Worm (Caenorhabditis elegans) whole organism, young adult: ENCODE measurements around the gene dmsr-6.

Experiments
- B0019.2 ChIP-seq: fragments of 200-800 bp; sonication (Bioruptor generic); conservative IDR thresholded peaks from 2 replicates; pipeline ENCODE4 v1.3.6; 2022; ENCODE audit warnings: missing genetic modification reagents, missing genetic modification characterization, missing compliant biosample characterization
- B0035.1 ChIP-seq: sonication (generic microtip); optimal IDR thresholded peaks from 2 replicates; lab custom pipeline; 2016; ENCODE audit warnings: missing genetic modification characterization, mild to moderate bottlenecking, missing compliant biosample characterization, missing genotype, missing genetic modification reagents
- B0261.1 ChIP-seq: sonication (generic microtip); optimal IDR thresholded peaks from 2 replicates; lab custom pipeline; 2016; ENCODE audit warnings: mild to moderate bottlenecking, missing genetic modification characterization, moderate library complexity, missing compliant biosample characterization
- F33H1.4 ChIP-seq: fragments of 200-800 bp; sonication (Bioruptor generic); IDR thresholded peaks from 2 replicates; pipeline ENCODE4 v1.3.6; 2022; ENCODE audit warnings: missing genetic modification reagents, missing genetic modification characterization, missing compliant biosample characterization
- F39B2.1 ChIP-seq: fragments of 200-800 bp; sonication (Bioruptor generic); IDR thresholded peaks from 2 replicates; pipeline ENCODE4 v1.3.6; 2022; ENCODE audit warnings: missing genetic modification reagents, missing genetic modification characterization, missing compliant biosample characterization
- Y53F4B.3 ChIP-seq: fragments of 200-800 bp; sonication (Bioruptor generic); IDR thresholded peaks from 2 replicates; pipeline ENCODE4 v1.3.6; 2022; ENCODE audit warnings: missing genetic modification reagents, missing genetic modification characterization, missing compliant biosample characterization
- Y79H2A.3 ChIP-seq: fragments of 200-800 bp; sonication (Bioruptor generic); conservative IDR thresholded peaks from 2 replicates; pipeline ENCODE4 v1.3.6; 2022; ENCODE audit warnings: missing genetic modification reagents, missing genetic modification characterization, missing compliant biosample characterization
- ZK185.1 ChIP-seq: sonication (generic microtip); optimal IDR thresholded peaks from 2 replicates; lab custom pipeline; 2016; ENCODE audit warnings: mild to moderate bottlenecking, missing genetic modification characterization, missing compliant biosample characterization; ENCODE audit not compliant: poor library complexity, severe bottlenecking
- ama-1 ChIP-seq, 3 experiments: fragments of 150-350 bp in 1 of 3; sonication (generic microtip) in 2 of 3; optimal IDR thresholded peaks; 2 replicates each; lab custom pipeline; 2014 to 2018; ENCODE audit warnings: missing biosample characterization in 2 of 3, missing genetic modification characterization in 2 of 3, missing genetic modification reagents in 2 of 3
- aptf-3 ChIP-seq: fragments of 200-800 bp; sonication (Bioruptor generic); IDR thresholded peaks from 2 replicates; pipeline ENCODE4 v1.3.6; 2022; ENCODE audit warnings: missing genetic modification characterization, missing compliant biosample characterization
- atf-7 ChIP-seq: sonication (generic microtip); optimal IDR thresholded peaks from 2 replicates; lab custom pipeline; 2017; ENCODE audit warnings: mild to moderate bottlenecking, missing genetic modification characterization, missing compliant biosample characterization
- athp-1 ChIP-seq: sonication (generic microtip); optimal IDR thresholded peaks from 2 replicates; lab custom pipeline; 2017; ENCODE audit warnings: mild to moderate bottlenecking, missing genetic modification characterization, missing compliant biosample characterization
- attf-3 ChIP-seq: fragments of 200-800 bp; sonication (Bioruptor generic); conservative IDR thresholded peaks from 2 replicates; pipeline ENCODE4 v1.3.6; 2022; ENCODE audit warnings: missing genetic modification reagents, missing genetic modification characterization, missing compliant biosample characterization
- attf-5 ChIP-seq: fragments of 200-800 bp; sonication (Bioruptor generic); optimal IDR thresholded peaks from 2 replicates; lab custom pipeline; 2018; ENCODE audit warnings: mild to moderate bottlenecking, missing genetic modification characterization, missing compliant biosample characterization
- cebp-2 ChIP-seq: fragments of 200-800 bp; sonication (Bioruptor generic); IDR thresholded peaks from 2 replicates; pipeline ENCODE4 v1.3.6; 2022; ENCODE audit warnings: missing genetic modification characterization, missing compliant biosample characterization
- ceh-79 ChIP-seq: sonication (generic microtip); optimal IDR thresholded peaks from 2 replicates; lab custom pipeline; 2017; ENCODE audit warnings: mild to moderate bottlenecking, missing genetic modification characterization, missing compliant biosample characterization
- ceh-91 ChIP-seq: fragments of 200-800 bp; sonication (Bioruptor generic); IDR thresholded peaks from 2 replicates; pipeline ENCODE4 v1.3.6; 2022; ENCODE audit warnings: missing genetic modification reagents, missing genetic modification characterization, missing compliant biosample characterization
- chd-7 ChIP-seq: sonication (generic microtip); optimal IDR thresholded peaks from 2 replicates; lab custom pipeline; 2016; ENCODE audit warnings: mild to moderate bottlenecking, missing genetic modification characterization, moderate library complexity, missing compliant biosample characterization
- die-1 ChIP-seq: sonication (generic microtip); optimal IDR thresholded peaks from 2 replicates; lab custom pipeline; 2016; ENCODE audit warnings: missing genotype, mild to moderate bottlenecking, missing genetic modification characterization, missing compliant biosample characterization
- efl-1 ChIP-seq: fragments of 150-350 bp; optimal IDR thresholded peaks from 2 replicates; lab custom pipeline; 2014; ENCODE audit warnings: missing biosample characterization, missing genetic modification reagents, missing genetic modification characterization
- egl-18 ChIP-seq: fragments of 200-800 bp; sonication (Bioruptor generic); IDR thresholded peaks from 2 replicates; pipeline ENCODE4 v1.3.6; 2022; ENCODE audit warnings: missing genetic modification reagents, missing genetic modification characterization, missing compliant biosample characterization
- egl-44 ChIP-seq: fragments of 200-800 bp; sonication (Bioruptor generic); IDR thresholded peaks from 2 replicates; pipeline ENCODE4 v1.3.6; 2022; ENCODE audit warnings: missing genetic modification reagents, missing genetic modification characterization, missing compliant biosample characterization
- hlh-12 ChIP-seq: sonication (generic microtip); optimal IDR thresholded peaks from 2 replicates; lab custom pipeline; 2016; ENCODE audit warnings: missing genetic modification characterization, missing compliant biosample characterization
- hmg-1.2 ChIP-seq: fragments of 200-800 bp; sonication (Bioruptor generic); IDR thresholded peaks from 2 replicates; pipeline ENCODE4 v1.3.6; 2022; ENCODE audit warnings: missing genetic modification reagents, missing genetic modification characterization, missing compliant biosample characterization
- let-526 ChIP-seq: fragments of 200-800 bp; sonication (Bioruptor generic); IDR thresholded peaks from 2 replicates; pipeline ENCODE4 v1.3.6; 2022; ENCODE audit warnings: missing genetic modification reagents, missing genetic modification characterization, missing compliant biosample characterization
- lin-35 ChIP-seq, 3 experiments: fragments of 150-350 bp in 2 of 3; sonication (generic microtip) in 1 of 3; optimal IDR thresholded peaks; 2 replicates each; lab custom pipeline; 2014 to 2018; ENCODE audit warnings: missing biosample characterization in 3 of 3, missing genetic modification characterization in 3 of 3, missing genetic modification reagents in 3 of 3
- lin-40 ChIP-seq: sonication (generic microtip); optimal IDR thresholded peaks from 2 replicates; lab custom pipeline; 2016; ENCODE audit warnings: missing genetic modification characterization, mild to moderate bottlenecking, missing compliant biosample characterization, missing genotype, missing genetic modification reagents
- lsy-27 ChIP-seq: sonication (generic microtip); optimal IDR thresholded peaks from 2 replicates; lab custom pipeline; 2017; ENCODE audit warnings: missing genetic modification characterization, mild to moderate bottlenecking, missing compliant biosample characterization, antibody characterized with exemption, missing genotype, borderline replicate concordance; ENCODE audit not compliant: insufficient read depth
- mel-28 ChIP-seq: sonication (generic microtip); optimal IDR thresholded peaks from 2 replicates; lab custom pipeline; 2016; ENCODE audit warnings: borderline replicate concordance, mild to moderate bottlenecking, missing genetic modification characterization, missing compliant biosample characterization
- nhr-120 ChIP-seq: fragments of 200-800 bp; sonication (Bioruptor generic); IDR thresholded peaks from 2 replicates; pipeline ENCODE4 v1.3.6; 2022; ENCODE audit warnings: missing genetic modification characterization, missing compliant biosample characterization
- pbrm-1 ChIP-seq: fragments of 200-800 bp; sonication (Bioruptor generic); IDR thresholded peaks from 2 replicates; pipeline ENCODE4 v1.3.6; 2022; ENCODE audit warnings: missing genetic modification reagents, missing genetic modification characterization, missing compliant biosample characterization
- pha-4 ChIP-seq: fragments of 150-350 bp; sonication (generic microtip); optimal IDR thresholded peaks from 2 replicates; lab custom pipeline; 2014; ENCODE audit warnings: missing biosample characterization, missing genetic modification reagents, missing genetic modification characterization
- rcor-1 ChIP-seq: fragments of 200-800 bp; sonication (Bioruptor generic); IDR thresholded peaks from 2 replicates; pipeline ENCODE4 v1.3.6; 2022; ENCODE audit warnings: missing genetic modification reagents, missing genetic modification characterization, missing compliant biosample characterization
- repo-1 ChIP-seq: sonication (generic microtip); optimal IDR thresholded peaks from 2 replicates; lab custom pipeline; 2017; ENCODE audit warnings: mild to moderate bottlenecking, missing genetic modification characterization, missing compliant biosample characterization
- tbp1 ChIP-seq: fragments of 200-800 bp; sonication (Bioruptor generic); optimal IDR thresholded peaks from 2 replicates; lab custom pipeline; 2018; ENCODE audit warnings: mild to moderate bottlenecking, missing genetic modification characterization, missing compliant biosample characterization
- unc-62 ChIP-seq: fragments of 150-350 bp; optimal IDR thresholded peaks from 2 replicates; lab custom pipeline; 2014; ENCODE audit warnings: missing biosample characterization, missing genetic modification reagents, missing genetic modification characterization
- ztf-22 ChIP-seq: fragments of 200-800 bp; sonication (Bioruptor generic); optimal IDR thresholded peaks from 2 replicates; lab custom pipeline; 2018; ENCODE audit warnings: mild to moderate bottlenecking, missing genetic modification characterization, moderate library complexity, missing compliant biosample characterization
- ztf-25 ChIP-seq: fragments of 200-800 bp; sonication (Bioruptor generic); IDR thresholded peaks from 2 replicates; pipeline ENCODE4 v1.3.6; 2022; ENCODE audit warnings: missing genetic modification reagents, missing genetic modification characterization, missing compliant biosample characterization
- ztf-3 ChIP-seq: fragments of 200-800 bp; sonication (Bioruptor generic); optimal IDR thresholded peaks from 2 replicates; lab custom pipeline; 2018; ENCODE audit warnings: mild to moderate bottlenecking, missing genetic modification characterization, missing compliant biosample characterization

dmsr-6 gene

DNA sequence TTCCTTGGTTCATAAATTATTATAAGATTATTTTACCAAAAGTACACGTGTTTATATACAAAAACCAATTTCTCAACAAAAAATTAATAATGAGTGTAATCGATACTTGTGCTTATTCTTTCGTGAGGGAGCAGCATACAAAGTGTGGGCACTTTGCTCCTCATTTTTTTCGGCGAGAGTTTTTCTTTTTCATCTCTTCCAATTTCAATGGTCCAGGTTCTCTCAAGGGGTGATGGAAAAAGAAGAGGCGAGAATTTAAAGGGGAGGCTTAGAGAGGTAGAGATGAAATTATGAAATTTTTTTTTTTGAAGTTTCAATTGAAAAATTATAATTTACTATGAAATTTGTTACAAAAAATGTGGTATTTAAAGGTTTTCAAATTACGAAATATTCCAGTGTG, 38.4 kb upstream of the dmsr-6 start:
- TF ChIP-seq cebp-2 (GFP tag; lab: Robert Waterston, UW) = no peak
- TF ChIP-seq aptf-3 = no peak
- no peak for TF ChIP-seq repo-1 (tag; lab: Kevin White, UChicago)
- TF ChIP-seq efl-1 (GFP tag; lab: Kevin White, UChicago) = no peak
- TF ChIP-seq ceh-91 (GFP tag; lab: Robert Waterston, UW) = no peak
- TF ChIP-seq tbp1 (GFP tag; lab: Kevin White, UChicago) = no peak
- TF ChIP-seq athp-1 = no peak
- TF ChIP-seq chd-7 (tag; lab: Kevin White, UChicago) = no peak
- TF ChIP-seq ztf-22 (GFP tag; lab: Kevin White, UChicago) = no peak
- TF ChIP-seq pha-4 = no peak
- TF ChIP-seq, all 124 proteins: peak for 0

DNA sequence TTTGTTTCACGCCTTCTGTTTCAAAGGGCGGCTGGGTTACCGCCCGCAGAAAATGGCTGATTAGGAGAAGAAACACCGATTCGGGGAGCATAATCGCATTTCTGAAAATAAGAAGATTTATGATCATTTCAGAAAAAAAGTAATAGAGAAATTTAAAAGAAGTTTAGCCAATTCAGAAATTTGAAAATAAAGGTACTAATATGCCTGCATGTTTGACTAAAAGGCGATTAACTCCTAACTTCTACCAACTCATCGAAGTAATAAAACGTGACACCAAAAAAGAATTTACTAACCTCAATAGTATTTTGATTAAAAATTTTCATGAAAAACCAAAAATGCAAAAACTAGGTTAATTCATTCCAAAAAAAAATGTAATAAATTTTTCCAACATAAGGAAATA, 30.6 kb upstream of the dmsr-6 start, which contains the start of gene plx-2:
plx-2 (minus strand) TSS at position 101 of the 400 bp plus-strand sequence.
- TF ChIP-seq F39B2.1 (GFP tag; lab: Robert Waterston, UW) (no peak), lin-35 (GFP tag; optimal IDR thresholded peaks at IDR 0.05; lab: Kevin White, UChicago) (no peak), B0261.1 (tag; lab: Kevin White, UChicago) (no peak), pha-4 (no peak), let-526 (GFP tag; lab: Robert Waterston, UW) (no peak), ceh-79 (tag; lab: Kevin White, UChicago) (no peak), Y79H2A.3 (GFP tag; lab: Robert Waterston, UW) (no peak), egl-18 (GFP tag; lab: Robert Waterston, UW) (no peak), ceh-91 (GFP tag; lab: Robert Waterston, UW) (no peak), F33H1.4 (GFP tag; lab: Robert Waterston, UW) (no peak), atf-7 (tag; lab: Kevin White, UChicago) (no peak), attf-5 (no peak), die-1 (tag; lab: Kevin White, UChicago) (no peak), ztf-3 (GFP tag; lab: Kevin White, UChicago) (no peak), Y53F4B.3 (GFP tag; lab: Robert Waterston, UW) (no peak), egl-44 (GFP tag; lab: Robert Waterston, UW) (no peak), hmg-1.2 (no peak), lsy-27 (no peak), cebp-2 (GFP tag; lab: Robert Waterston, UW) (no peak), nhr-120 (GFP tag; lab: Robert Waterston, UW) (no peak)

DNA sequence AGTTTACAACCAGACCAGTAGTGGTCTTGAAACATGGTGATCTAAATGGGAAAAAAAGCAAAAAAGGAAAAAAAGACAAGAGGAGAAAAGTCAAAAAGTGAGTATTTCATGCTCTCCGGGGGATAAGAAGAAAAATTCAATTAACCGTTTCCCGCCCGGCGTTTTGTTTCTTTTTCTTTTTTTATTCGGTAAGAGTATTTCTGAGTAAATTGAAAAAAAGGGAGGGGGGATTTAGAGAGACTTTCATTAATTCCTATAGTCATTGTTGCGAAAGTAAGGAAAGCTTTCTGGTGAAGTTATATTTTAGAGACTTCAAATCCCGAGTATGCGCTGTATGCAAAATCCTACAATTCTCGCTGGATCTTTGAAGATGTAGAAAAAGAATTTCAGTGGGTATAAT, 27.7 kb upstream of the dmsr-6 start:
- TF ChIP-seq ZK185.1 (no peak), attf-5 (no peak), B0019.2 (GFP tag; lab: Robert Waterston, UW) (no peak), ztf-25 (GFP tag; lab: Robert Waterston, UW) (no peak), pbrm-1 (GFP tag; lab: Robert Waterston, UW) (no peak), hmg-1.2 (no peak), mel-28 (tag; lab: Kevin White, UChicago) (no peak), unc-62 (GFP tag; lab: Kevin White, UChicago) (no peak), hlh-12 (tag; lab: Kevin White, UChicago) (no peak), lin-40 (no peak), ama-1 (optimal IDR thresholded peaks at IDR 0.05; lab: Kevin White, UChicago) (no peak), ama-1 (GFP tag; optimal IDR thresholded peaks at IDR 0.05; lab: Kevin White, UChicago) (no peak), rcor-1 (GFP tag; lab: Robert Waterston, UW) (no peak), cebp-2 (GFP tag; lab: Robert Waterston, UW) (no peak), attf-3 (no peak), B0035.1 (tag; lab: Kevin White, UChicago) (no peak)
